Fruit fly (Drosophila melanogaster) whole organism, prepupa: ENCODE results near the gene CG5715.

Experiments used
- Blimp-1 ChIP-seq: fragments of 200-800 bp; sonication (Bioruptor generic); optimal IDR thresholded peaks from 3 replicates; lab custom pipeline; 2017; ENCODE audit warnings: missing biosample characterization, missing genetic modification characterization, mild to moderate bottlenecking, moderate library complexity, missing genetic modification reagents
- CG10631 ChIP-seq: fragments of 200-800 bp; sonication (Bioruptor generic); optimal IDR thresholded peaks from 2 replicates; lab custom pipeline; 2016; ENCODE audit warnings: missing biosample characterization, missing genetic modification characterization
- CG10669 ChIP-seq: fragments of 200-800 bp; sonication (Bioruptor generic); optimal IDR thresholded peaks from 3 replicates; lab custom pipeline; 2018; ENCODE audit warnings: missing biosample characterization, mild to moderate bottlenecking, missing genetic modification characterization, moderate library complexity
- CG11294 ChIP-seq: fragments of 200-800 bp; sonication (Bioruptor generic); IDR thresholded peaks from 2 replicates; pipeline ENCODE4 v1.3.6; 2022; ENCODE audit warnings: missing biosample characterization, missing genetic modification characterization
- CG11762 ChIP-seq: fragments of 200-800 bp; sonication (Bioruptor generic); optimal IDR thresholded peaks from 3 replicates; lab custom pipeline; 2016; ENCODE audit warnings: missing biosample characterization, missing genetic modification characterization; ENCODE audit not compliant: insufficient read depth
- CG11902 ChIP-seq: fragments of 200-800 bp; sonication (Bioruptor generic); optimal IDR thresholded peaks from 3 replicates; lab custom pipeline; 2016; ENCODE audit warnings: missing biosample characterization, missing genetic modification characterization
- CG15336 ChIP-seq: fragments of 200-800 bp; sonication (Bioruptor generic); IDR thresholded peaks from 2 replicates; pipeline ENCODE4 v1.3.6; 2022; ENCODE audit warnings: missing biosample characterization, missing genetic modification characterization
- CG1621 ChIP-seq: fragments of 200-800 bp; sonication (Bioruptor generic); optimal IDR thresholded peaks from 3 replicates; lab custom pipeline; 2018; ENCODE audit warnings: missing biosample characterization, mild to moderate bottlenecking, missing genetic modification characterization
- CG31627 ChIP-seq: fragments of 200-800 bp; sonication (Bioruptor generic); optimal IDR thresholded peaks from 3 replicates; lab custom pipeline; 2016; ENCODE audit warnings: missing biosample characterization, missing genetic modification characterization
- CG32006 ChIP-seq: fragments of 200-800 bp; sonication (Bioruptor generic); optimal IDR thresholded peaks from 3 replicates; lab custom pipeline; 2017; ENCODE audit warnings: missing biosample characterization, mild to moderate bottlenecking, missing genetic modification characterization
- CG3919 ChIP-seq: fragments of 200-800 bp; sonication (Bioruptor generic); optimal IDR thresholded peaks from 3 replicates; lab custom pipeline; 2016; ENCODE audit warnings: missing biosample characterization, missing genetic modification characterization
- CG6792 ChIP-seq: fragments of 200-800 bp; sonication (Bioruptor generic); optimal IDR thresholded peaks from 3 replicates; lab custom pipeline; 2016; ENCODE audit warnings: missing biosample characterization, missing genetic modification characterization
- CG6808 ChIP-seq: fragments of 200-800 bp; sonication (Bioruptor generic); optimal IDR thresholded peaks from 3 replicates; lab custom pipeline; 2017; ENCODE audit warnings: missing biosample characterization, missing genetic modification characterization, mild to moderate bottlenecking, moderate library complexity, missing genetic modification reagents
- CG7368 ChIP-seq: fragments of 200-800 bp; sonication (Bioruptor generic); optimal IDR thresholded peaks from 3 replicates; lab custom pipeline; 2016; ENCODE audit warnings: missing biosample characterization, missing genetic modification characterization
- CG8319 ChIP-seq: fragments of 200-800 bp; sonication (Bioruptor generic); optimal IDR thresholded peaks from 3 replicates; lab custom pipeline; 2016; ENCODE audit warnings: missing biosample characterization, missing genetic modification characterization
- CG9139 ChIP-seq: fragments of 200-800 bp; sonication (Bioruptor generic); optimal IDR thresholded peaks from 3 replicates; lab custom pipeline; 2017; ENCODE audit warnings: missing biosample characterization, mild to moderate bottlenecking, missing genetic modification characterization
- Eip78C ChIP-seq: fragments of 200-800 bp; sonication (Bioruptor generic); peaks from one replicate; lab custom pipeline; 2016; ENCODE audit warnings: missing biosample characterization, missing genetic modification characterization
- Eip93F ChIP-seq: fragments of 200-800 bp; sonication (Bioruptor generic); optimal IDR thresholded peaks from 2 replicates; lab custom pipeline; 2016; ENCODE audit warnings: missing biosample characterization, mild to moderate bottlenecking, missing genetic modification characterization
- Ets21C ChIP-seq: fragments of 200-800 bp; sonication (Bioruptor generic); optimal IDR thresholded peaks from 3 replicates; lab custom pipeline; 2016; ENCODE audit warnings: missing biosample characterization, missing genetic modification characterization
- Gug ChIP-seq: fragments of 200-800 bp; sonication (Bioruptor generic); IDR thresholded peaks from 2 replicates; pipeline ENCODE4 v1.3.6; 2022; ENCODE audit warnings: missing biosample characterization, missing genetic modification characterization
- Hr38 ChIP-seq: sonication (Bioruptor generic); optimal IDR thresholded peaks from 2 replicates; lab custom pipeline; 2016; ENCODE audit warnings: missing biosample characterization, missing genetic modification characterization
- Hr4 ChIP-seq: fragments of 200-800 bp; sonication (Bioruptor generic); optimal IDR thresholded peaks from 3 replicates; lab custom pipeline; 2016; ENCODE audit warnings: missing biosample characterization, missing genetic modification characterization
- Lpt ChIP-seq: fragments of 200-800 bp; sonication (Bioruptor generic); optimal IDR thresholded peaks from 3 replicates; lab custom pipeline; 2016; ENCODE audit warnings: missing biosample characterization, missing genetic modification characterization
- Met ChIP-seq: fragments of 200-800 bp; sonication (Bioruptor generic); optimal IDR thresholded peaks from 3 replicates; lab custom pipeline; 2016; ENCODE audit warnings: missing biosample characterization, missing genetic modification characterization
- OdsH ChIP-seq: fragments of 200-800 bp; sonication (Bioruptor generic); optimal IDR thresholded peaks from 3 replicates; lab custom pipeline; 2016; ENCODE audit warnings: missing biosample characterization, missing genetic modification characterization
- Smox ChIP-seq: fragments of 200-800 bp; sonication (Bioruptor generic); optimal IDR thresholded peaks from 3 replicates; lab custom pipeline; 2016; ENCODE audit warnings: missing biosample characterization, missing genetic modification characterization
- Sox15 ChIP-seq: fragments of 200-800 bp; sonication (Bioruptor generic); optimal IDR thresholded peaks from 3 replicates; lab custom pipeline; 2016; ENCODE audit warnings: missing biosample characterization, missing genetic modification characterization
- achi ChIP-seq: fragments of 200-800 bp; sonication (Bioruptor generic); optimal IDR thresholded peaks from 3 replicates; lab custom pipeline; 2016; ENCODE audit warnings: missing biosample characterization, missing genetic modification characterization
- acj6 ChIP-seq: fragments of 200-800 bp; sonication (Bioruptor generic); optimal IDR thresholded peaks from 3 replicates; lab custom pipeline; 2016; ENCODE audit warnings: missing biosample characterization, missing genetic modification characterization
- dac ChIP-seq: fragments of 200-800 bp; sonication (Bioruptor generic); optimal IDR thresholded peaks from 2 replicates; lab custom pipeline; 2017; ENCODE audit warnings: missing biosample characterization, mild to moderate bottlenecking, missing genetic modification characterization
- dsx ChIP-seq: fragments of 200-800 bp; optimal IDR thresholded peaks from 3 replicates; lab custom pipeline; 2019; ENCODE audit warnings: missing biosample characterization, mild to moderate bottlenecking, missing genetic modification characterization, moderate library complexity; ENCODE audit not compliant: poor library complexity, severe bottlenecking
- eg ChIP-seq: fragments of 200-800 bp; sonication (Bioruptor generic); IDR thresholded peaks from 3 replicates; pipeline ENCODE4 v1.3.6; 2022; ENCODE audit warnings: missing biosample characterization, missing genetic modification characterization
- esn ChIP-seq: fragments of 200-800 bp; sonication (Bioruptor generic); optimal IDR thresholded peaks from 2 replicates; lab custom pipeline; 2016; ENCODE audit warnings: missing biosample characterization, mild to moderate bottlenecking, missing genetic modification characterization, moderate library complexity
- fd85E ChIP-seq: fragments of 200-800 bp; sonication (Bioruptor generic); optimal IDR thresholded peaks from 3 replicates; lab custom pipeline; 2016; ENCODE audit warnings: missing biosample characterization, missing genetic modification characterization
- fkh ChIP-seq: fragments of 200-800 bp; sonication (Bioruptor generic); optimal IDR thresholded peaks from 3 replicates; lab custom pipeline; 2017; ENCODE audit warnings: missing biosample characterization, mild to moderate bottlenecking, missing genetic modification characterization, moderate library complexity
- pdm3 ChIP-seq: fragments of 200-800 bp; sonication (Bioruptor generic); optimal IDR thresholded peaks from 3 replicates; lab custom pipeline; 2016; ENCODE audit warnings: missing biosample characterization, missing genetic modification characterization
- salr ChIP-seq, 2 experiments: fragments of 200-800 bp; sonication (Bioruptor generic); optimal IDR thresholded peaks; 3 replicates each; lab custom pipeline; 2016 to 2018; ENCODE audit warnings: missing biosample characterization in 2 of 2, missing genetic modification characterization in 2 of 2, mild to moderate bottlenecking in 1 of 2
- ss ChIP-seq, 2 experiments: fragments of 200-800 bp; sonication (Bioruptor generic); optimal IDR thresholded peaks; 2 replicates in 1 of 2; 3 replicates in 1 of 2; lab custom pipeline; 2017 to 2018; ENCODE audit warnings: mild to moderate bottlenecking in 2 of 2, missing biosample characterization in 2 of 2, missing genetic modification characterization in 2 of 2, moderate library complexity in 1 of 2
- vri ChIP-seq: fragments of 200-800 bp; sonication (Bioruptor generic); optimal IDR thresholded peaks from 3 replicates; lab custom pipeline; 2016; ENCODE audit warnings: missing biosample characterization, mild to moderate bottlenecking, missing genetic modification characterization

Gene CG5715

DNA sequence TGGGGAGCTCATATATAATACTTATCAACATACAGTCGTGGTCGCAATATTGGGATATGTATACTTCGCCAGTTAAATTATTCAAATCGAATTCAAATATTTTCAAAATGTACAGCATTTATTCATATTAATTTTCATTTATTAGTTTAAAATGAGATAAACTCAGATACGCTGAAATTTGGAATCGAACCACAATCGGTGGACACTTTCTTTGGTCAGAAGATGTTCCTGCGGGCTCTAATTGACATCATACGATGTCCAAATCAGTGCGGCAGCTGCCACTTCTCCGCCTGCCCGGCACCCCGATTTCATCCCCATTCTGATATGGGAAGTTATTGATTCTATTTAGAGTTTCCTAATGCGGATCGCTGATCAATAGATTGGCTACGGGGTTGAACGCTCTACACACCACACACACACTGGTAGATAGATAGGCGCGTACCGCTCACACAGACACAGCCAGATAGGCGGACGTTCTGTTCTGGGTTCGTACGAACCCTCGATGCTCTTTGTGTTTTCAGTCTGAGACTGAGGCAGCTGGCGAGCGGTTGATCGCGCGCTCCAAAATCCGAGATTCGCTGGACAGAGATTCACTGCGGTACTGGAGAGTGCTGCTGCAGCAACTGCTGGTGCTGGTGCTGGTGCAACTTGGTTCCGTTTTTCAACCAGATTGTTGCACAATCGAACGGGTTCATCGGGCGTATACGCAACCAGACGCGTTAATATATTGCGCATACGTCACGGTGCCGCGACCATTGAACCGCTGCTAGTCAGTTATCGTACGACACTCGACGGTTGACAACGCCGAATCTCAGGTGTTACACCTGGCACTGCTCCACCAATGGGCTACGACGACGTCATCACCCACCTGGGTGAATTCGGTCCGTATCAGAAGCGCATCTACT is 17.8 kb downstream of the CG5715 start, which contains the start of gene Orct (continued):
- peak; percentile 43; the same call in 1 of the 2 replicates for TF ChIP-seq Gug
- TF ChIP-seq CG6792, result peak; percentile 65
- TF ChIP-seq CG3919 (GFP tag; lab: Kevin White, UChicago), result peak; percentile 39
- peak; percentile 74 for TF ChIP-seq CG32006 (GFP tag; lab: Kevin White, UChicago)
- peak; percentile 9 for TF ChIP-seq CG11902
- peak; percentile 41; the same call in 1 of the 3 replicates for TF ChIP-seq eg (GFP tag; lab: Robert Waterston, UW)
- TF ChIP-seq CG11294 (GFP tag; lab: Robert Waterston, UW), result no peak
- TF ChIP-seq CG6808 (GFP tag; lab: Kevin White, UChicago), result peak; percentile 50
- no peak for TF ChIP-seq CG8319 (GFP tag; lab: Kevin White, UChicago)
- no peak for TF ChIP-seq fd85E (GFP tag; lab: Kevin White, UChicago)
- no peak for TF ChIP-seq CG1621 (tag; lab: Kevin White, UChicago)
- TF ChIP-seq ss (GFP tag; optimal IDR thresholded peaks at IDR 0.05; lab: Kevin White, UChicago), result peak in 1 of 2 experiments; percentile 49
- no peak for TF ChIP-seq Hr38 (GFP tag; lab: Kevin White, UChicago)
- TF ChIP-seq CG31627 (GFP tag; lab: Kevin White, UChicago), result peak; percentile 58
- TF ChIP-seq achi, result peak; percentile 65
- peak; percentile 39 for TF ChIP-seq Sox15 (GFP tag; lab: Kevin White, UChicago)
- peak; percentile 61 for TF ChIP-seq Hr4
- TF ChIP-seq Ets21C (GFP tag; lab: Kevin White, UChicago), result peak; percentile 5
- peak; percentile 13 for TF ChIP-seq dsx (GFP tag; lab: Kevin White, UChicago)
- TF ChIP-seq Met (GFP tag; lab: Kevin White, UChicago), result peak; percentile 79
- peak; percentile 55 for TF ChIP-seq acj6
- no peak for TF ChIP-seq CG9139 (GFP tag; lab: Kevin White, UChicago)
- peak; percentile 35 for TF ChIP-seq Lpt (GFP tag; lab: Kevin White, UChicago)
- peak; percentile 85 for TF ChIP-seq esn

DNA sequence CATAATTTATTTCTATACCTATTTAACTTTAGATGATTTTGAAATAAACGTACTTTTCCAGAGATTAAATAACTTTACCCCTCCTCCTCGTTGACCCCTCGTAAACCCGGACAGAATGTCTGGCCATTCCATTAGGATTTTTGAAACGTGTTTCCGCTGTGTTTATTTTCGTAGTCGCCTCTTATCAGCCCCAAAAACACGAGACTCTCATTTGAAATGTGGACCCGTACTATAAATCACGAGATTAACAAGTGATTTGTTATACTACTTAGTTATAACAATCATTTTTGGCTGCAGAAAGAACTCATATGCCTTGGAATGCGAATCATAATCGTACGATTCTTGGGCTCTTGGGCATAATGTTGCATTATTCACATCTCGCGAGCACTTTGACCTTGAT is 18.7 kb downstream of the CG5715 start:
- no peak for TF ChIP-seq Hr4
- TF ChIP-seq eg (GFP tag; lab: Robert Waterston, UW), result no peak
- no peak for TF ChIP-seq CG10669
- no peak for TF ChIP-seq CG11762
- no peak for TF ChIP-seq dsx (GFP tag; lab: Kevin White, UChicago)
- TF ChIP-seq OdsH (GFP tag; lab: Kevin White, UChicago), result no peak
- TF ChIP-seq Sox15 (GFP tag; lab: Kevin White, UChicago), result no peak
- no peak for TF ChIP-seq dac (GFP tag; lab: Kevin White, UChicago)
- TF ChIP-seq fkh (GFP tag; lab: Kevin White, UChicago), result no peak
- no peak for TF ChIP-seq pdm3 (GFP tag; lab: Kevin White, UChicago)
- no peak for TF ChIP-seq Blimp-1 (GFP tag; lab: Kevin White, UChicago)
- no peak for TF ChIP-seq fd85E (GFP tag; lab: Kevin White, UChicago)
- no peak for TF ChIP-seq vri (GFP tag; lab: Kevin White, UChicago)
- no peak for TF ChIP-seq esn
- TF ChIP-seq CG15336, result no peak
- TF ChIP-seq Eip93F, result no peak
- TF ChIP-seq Smox (GFP tag; lab: Kevin White, UChicago), result no peak
- TF ChIP-seq Eip78C, result no peak
- no peak for TF ChIP-seq CG11294 (GFP tag; lab: Robert Waterston, UW)

DNA sequence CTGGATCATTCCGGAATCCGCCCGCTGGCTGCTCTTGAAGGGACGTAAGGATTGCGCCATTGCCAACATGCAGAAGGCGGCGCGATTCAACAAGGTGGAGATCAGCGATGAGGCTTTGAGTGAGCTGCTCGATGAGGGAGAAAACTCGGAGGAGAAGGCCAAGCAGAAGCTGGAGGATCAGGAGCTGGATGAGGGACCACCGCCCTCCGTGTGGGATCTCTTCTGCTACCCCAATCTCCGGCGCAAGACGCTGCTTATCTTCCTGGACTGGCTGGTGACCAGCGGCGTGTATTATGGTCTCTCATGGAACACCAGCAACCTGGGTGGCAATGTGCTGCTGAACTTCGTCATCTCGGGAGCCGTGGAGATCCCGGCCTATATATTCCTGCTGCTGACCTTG is 20.0 kb downstream of the CG5715 start:
- TF ChIP-seq salr (GFP tag; optimal IDR thresholded peaks at IDR 0.05; lab: Kevin White, UChicago), result no peak
- TF ChIP-seq Hr38 (GFP tag; lab: Kevin White, UChicago), result no peak
- no peak for TF ChIP-seq CG7368
- TF ChIP-seq CG10631 (GFP tag; lab: Kevin White, UChicago), result no peak
- TF ChIP-seq, all 60 proteins: peak for 0
